Worm (Caenorhabditis elegans) whole organism, L1 larva: ENCODE results near the gene F25A2.1.
A peak's percentile ranks its signal among the peaks of the same experiment; 100 is the strongest.

ENCODE experiments used
- C16A3.4 ChIP-seq: fragments of 150-350 bp; optimal IDR thresholded peaks from 2 replicates; lab custom pipeline; 2014; ENCODE audit warnings: missing biosample characterization, missing genetic modification characterization
- F16B12.6 ChIP-seq: fragments of 150-350 bp; optimal IDR thresholded peaks from 2 replicates; lab custom pipeline; 2014; ENCODE audit warnings: missing biosample characterization, missing genetic modification characterization
- aha-1 ChIP-seq: fragments of 150-350 bp; optimal IDR thresholded peaks from 2 replicates; lab custom pipeline; 2014; ENCODE audit warnings: missing biosample characterization, missing genetic modification characterization
- ama-1 ChIP-seq: fragments of 150-350 bp; optimal IDR thresholded peaks from 2 replicates; lab custom pipeline; 2014
- blmp-1 ChIP-seq: fragments of 150-350 bp; optimal IDR thresholded peaks from 2 replicates; lab custom pipeline; 2014; ENCODE audit warnings: missing biosample characterization, missing genetic modification characterization
- ceh-8 ChIP-seq: fragments of 200-800 bp; sonication (Bioruptor generic); optimal IDR thresholded peaks from 2 replicates; lab custom pipeline; 2018; ENCODE audit warnings: mild to moderate bottlenecking, missing genetic modification characterization, moderate library complexity, missing compliant biosample characterization
- ceh-82 ChIP-seq, 3 experiments: fragments of 150-350 bp in 1 of 3; sonication (generic microtip) in 2 of 3; optimal IDR thresholded peaks; 2 replicates each; lab custom pipeline; 2014 to 2017; ENCODE audit warnings: missing biosample characterization in 3 of 3, missing genetic modification characterization in 3 of 3
- ceh-88 ChIP-seq: fragments of 200-800 bp; sonication (Bioruptor generic); IDR thresholded peaks from 2 replicates; pipeline ENCODE4 v1.3.6; 2022; ENCODE audit warnings: missing genetic modification characterization, missing compliant biosample characterization
- ceh-90 ChIP-seq: sonication (generic microtip); optimal IDR thresholded peaks from 2 replicates; lab custom pipeline; 2016; ENCODE audit warnings: missing genetic modification characterization, missing compliant biosample characterization
- ces-1 ChIP-seq: fragments of 150-350 bp; optimal IDR thresholded peaks from 2 replicates; lab custom pipeline; 2014; ENCODE audit warnings: missing biosample characterization, missing genetic modification reagents, missing genetic modification characterization
- dsc-1 ChIP-seq: sonication (generic microtip); optimal IDR thresholded peaks from 2 replicates; lab custom pipeline; 2016; ENCODE audit warnings: mild to moderate bottlenecking, missing genetic modification characterization, missing compliant biosample characterization
- efl-1 ChIP-seq, 4 experiments: fragments of 150-350 bp; optimal IDR thresholded peaks in 3 of 4; peaks in 1 of 4; 1 replicate in 1 of 4; 2 replicates in 3 of 4; lab custom pipeline; 2014; ENCODE audit warnings: missing biosample characterization in 2 of 4, missing genetic modification characterization in 2 of 4, missing genetic modification reagents in 2 of 4
- efl-3 ChIP-seq: fragments of 200-800 bp; sonication (Bioruptor generic); optimal IDR thresholded peaks from 2 replicates; lab custom pipeline; 2018; ENCODE audit warnings: mild to moderate bottlenecking, missing genetic modification characterization, missing compliant biosample characterization
- egl-13 ChIP-seq: sonication (generic microtip); optimal IDR thresholded peaks from 2 replicates; lab custom pipeline; 2016; ENCODE audit warnings: missing genotype, missing genetic modification reagents, missing genetic modification characterization, missing compliant biosample characterization
- elt-2 ChIP-seq: sonication (generic microtip); optimal IDR thresholded peaks from 2 replicates; lab custom pipeline; 2016; ENCODE audit warnings: missing genetic modification characterization, mild to moderate bottlenecking, inconsistent platforms, missing compliant biosample characterization, missing genetic modification reagents
- ets-5 ChIP-seq: fragments of 200-800 bp; sonication (Bioruptor generic); IDR thresholded peaks from 2 replicates; pipeline ENCODE4 v1.3.6; 2022; ENCODE audit warnings: missing genetic modification characterization, missing compliant biosample characterization
- fkh-4 ChIP-seq: sonication (generic microtip); optimal IDR thresholded peaks from 2 replicates; lab custom pipeline; 2016; ENCODE audit warnings: missing compliant biosample characterization, missing genetic modification characterization, borderline replicate concordance
- hlh-4 ChIP-seq: sonication (generic microtip); optimal IDR thresholded peaks from 2 replicates; lab custom pipeline; 2016; ENCODE audit warnings: mild to moderate bottlenecking, missing genetic modification characterization, missing compliant biosample characterization
- hpl-2 ChIP-seq: fragments of 150-350 bp; optimal IDR thresholded peaks from 2 replicates; lab custom pipeline; 2014; ENCODE audit warnings: missing biosample characterization, missing genetic modification reagents, missing genetic modification characterization
- irx-1 ChIP-seq: sonication (generic microtip); optimal IDR thresholded peaks from 2 replicates; lab custom pipeline; 2016; ENCODE audit warnings: missing genetic modification characterization, missing compliant biosample characterization
- isw-1 ChIP-seq: fragments of 200-800 bp; sonication (Bioruptor generic); IDR thresholded peaks from 2 replicates; pipeline ENCODE4 v1.3.6; 2022; ENCODE audit warnings: missing genetic modification characterization, missing compliant biosample characterization
- lin-35 ChIP-seq, 2 experiments: fragments of 150-350 bp; optimal IDR thresholded peaks; 2 replicates each; lab custom pipeline; 2014; ENCODE audit warnings: missing biosample characterization in 2 of 2, missing genetic modification characterization in 2 of 2, missing genetic modification reagents in 2 of 2
- lir-3 ChIP-seq: sonication (generic microtip); optimal IDR thresholded peaks from 2 replicates; lab custom pipeline; 2016; ENCODE audit warnings: mild to moderate bottlenecking, missing genetic modification characterization, moderate library complexity, missing compliant biosample characterization; ENCODE audit not compliant: poor library complexity
- mab-9 ChIP-seq: fragments of 200-800 bp; sonication (Bioruptor generic); IDR thresholded peaks from 2 replicates; pipeline ENCODE4 v1.3.6; 2022; ENCODE audit warnings: missing genetic modification reagents, missing genetic modification characterization, missing compliant biosample characterization
- nhr-12 ChIP-seq: sonication (generic microtip); optimal IDR thresholded peaks from 2 replicates; lab custom pipeline; 2017; ENCODE audit warnings: missing biosample characterization, missing genetic modification characterization
- nhr-237 ChIP-seq: fragments of 150-350 bp; optimal IDR thresholded peaks from 2 replicates; lab custom pipeline; 2014; ENCODE audit warnings: missing biosample characterization, missing genetic modification characterization
- nhr-71 ChIP-seq: sonication (generic microtip); optimal IDR thresholded peaks from 2 replicates; lab custom pipeline; 2016; ENCODE audit warnings: mild to moderate bottlenecking, missing genetic modification characterization, moderate library complexity, missing compliant biosample characterization
- nhr-76 ChIP-seq: sonication (generic microtip); optimal IDR thresholded peaks from 2 replicates; lab custom pipeline; 2017; ENCODE audit warnings: missing biosample characterization, missing genetic modification characterization
- nhr-85 ChIP-seq: sonication (generic microtip); peaks from one replicate; lab custom pipeline; 2016; ENCODE audit warnings: missing genetic modification characterization, inconsistent platforms, missing compliant biosample characterization
- pqm-1 ChIP-seq: sonication (generic microtip); optimal IDR thresholded peaks from 3 replicates; lab custom pipeline; 2017; ENCODE audit warnings: missing biosample characterization, missing genetic modification characterization
- snpc-4 ChIP-seq: fragments of 150-350 bp; optimal IDR thresholded peaks from 2 replicates; lab custom pipeline; 2014; ENCODE audit warnings: missing biosample characterization, missing genetic modification characterization
- sox-4 ChIP-seq: sonication (generic microtip); optimal IDR thresholded peaks from 2 replicates; lab custom pipeline; 2016; ENCODE audit warnings: missing genetic modification characterization, missing compliant biosample characterization
- sup-37 ChIP-seq: fragments of 200-800 bp; sonication (Bioruptor generic); optimal IDR thresholded peaks from 2 replicates; lab custom pipeline; 2018; ENCODE audit warnings: mild to moderate bottlenecking, missing genetic modification characterization, missing compliant biosample characterization
- swsn-7 ChIP-seq: sonication (generic microtip); optimal IDR thresholded peaks from 2 replicates; lab custom pipeline; 2016; ENCODE audit warnings: missing genetic modification characterization, missing compliant biosample characterization
- tlp-1 ChIP-seq: fragments of 150-350 bp; optimal IDR thresholded peaks from 2 replicates; lab custom pipeline; 2014; ENCODE audit warnings: missing biosample characterization, missing genetic modification characterization
- unc-130 ChIP-seq: fragments of 150-350 bp; optimal IDR thresholded peaks from 2 replicates; lab custom pipeline; 2017; ENCODE audit warnings: missing biosample characterization, missing genetic modification characterization, inconsistent platforms
- unc-86 ChIP-seq: sonication (generic microtip); optimal IDR thresholded peaks from 2 replicates; lab custom pipeline; 2016; ENCODE audit warnings: missing genetic modification characterization, missing compliant biosample characterization
- zip-4 ChIP-seq: fragments of 200-800 bp; sonication (Bioruptor generic); optimal IDR thresholded peaks from 2 replicates; lab custom pipeline; 2018; ENCODE audit warnings: mild to moderate bottlenecking, missing genetic modification characterization, moderate library complexity, missing compliant biosample characterization
- ztf-4 ChIP-seq: fragments of 150-350 bp; optimal IDR thresholded peaks from 2 replicates; lab custom pipeline; 2014; ENCODE audit warnings: missing biosample characterization, missing genetic modification characterization

The F25A2.1 gene

ce11 chrV:1158247-1158646 is 21.1 kb upstream of the F25A2.1 start (continued):
- peak; percentile 69 for TF ChIP-seq ztf-4 (tag; lab: Kevin White, UChicago)
- no peak for TF ChIP-seq ceh-82 (tag; optimal IDR thresholded peaks at IDR 0.05; lab: Kevin White, UChicago)

- no peak for TF ChIP-seq unc-86 (tag; lab: Kevin White, UChicago)
These were observed 18.7 kb upstream of the F25A2.1 start for ce11 chrV:1160716-1161115.

ce11 chrV:1164196-1164691 is 15.1 kb upstream of the F25A2.1 start, which contains the start of gene T21H3.5:
TSS of gene T21H3.5 (minus strand) at chrV:1164293.
- TF ChIP-seq tlp-1 (no peak), lir-3 (no peak), blmp-1 (tag; lab: Kevin White, UChicago) (peak; percentile 33), nhr-76 (no peak), sox-4 (tag; lab: Kevin White, UChicago) (no peak), sup-37 (GFP tag; lab: Kevin White, UChicago) (no peak)

ce11 chrV:1165090-1165761 is 14.2 kb upstream of the F25A2.1 start, which contains the start of gene ptr-16:
TSS of gene ptr-16 (plus strand) at chrV:1165711.
- TF ChIP-seq ces-1 (no peak), F16B12.6 (tag; lab: Kevin White, UChicago) (no peak), hlh-4 (no peak), nhr-76 (no peak), nhr-85 (tag; lab: Kevin White, UChicago) (no peak), pqm-1 (no peak), aha-1 (tag; lab: Kevin White, UChicago) (no peak), ceh-88 (GFP tag; lab: Robert Waterston, UW) (no peak), lin-35 (GFP tag; optimal IDR thresholded peaks at IDR 0.05; lab: Kevin White, UChicago) (no peak)

ce11 chrV:1170591-1170990 is 8.8 kb upstream of the F25A2.1 start:
- no peak for TF ChIP-seq fkh-4
- TF ChIP-seq ama-1 (lab: Kevin White, UChicago) = no peak
- no peak for TF ChIP-seq zip-4 (GFP tag; lab: Kevin White, UChicago)

- TF ChIP-seq swsn-7 = no peak
- TF ChIP-seq lin-35 (GFP tag; optimal IDR thresholded peaks at IDR 0.05; lab: Kevin White, UChicago) = peak in 1 of 2 experiments; percentile 17
- TF ChIP-seq elt-2 (tag; lab: Kevin White, UChicago) = peak; percentile 74
- TF ChIP-seq efl-1 (optimal IDR thresholded peaks at IDR 0.05; lab: Kevin White, UChicago) = no peak
- TF ChIP-seq efl-1 (GFP tag; optimal IDR thresholded peaks at IDR 0.05 in 1 of 2; lab: Kevin White, UChicago) = peak in 1 of 2 experiments; percentile 26
- no peak for TF ChIP-seq mab-9 (GFP tag; lab: Robert Waterston, UW)
- TF ChIP-seq pqm-1 = peak; percentile 31
- TF ChIP-seq tlp-1 = peak; percentile 31
- no peak for TF ChIP-seq sup-37 (GFP tag; lab: Kevin White, UChicago)
These were observed 3.0 kb upstream of the F25A2.1 start, which contains the start of gene T21H3.1 for ce11 chrV:1176277-1176839. TSS of gene T21H3.1 (plus strand) at chrV:1176724.

ce11 chrV:1195995-1196394 is 16.6 kb downstream of the F25A2.1 start, which contains the start of the genes wrb-1 and Y50D4A.4:
TSS of gene wrb-1 (plus strand) at chrV:1196072.
TSS of gene Y50D4A.4 (minus strand) at chrV:1196127.
- TF ChIP-seq ceh-8 (GFP tag; lab: Kevin White, UChicago) (no peak), nhr-237 (tag; lab: Kevin White, UChicago) (no peak), hpl-2 (GFP tag; lab: Kevin White, UChicago) (no peak), lin-35 (GFP tag; optimal IDR thresholded peaks at IDR 0.05; lab: Kevin White, UChicago) (peak; percentile 80 to 82), isw-1 (peak; percentile 52), nhr-71 (tag; lab: Kevin White, UChicago) (peak; percentile 79), dsc-1 (tag; lab: Kevin White, UChicago) (peak; percentile 75), zip-4 (GFP tag; lab: Kevin White, UChicago) (no peak), egl-13 (peak; percentile 64), F16B12.6 (tag; lab: Kevin White, UChicago) (peak; percentile 93), ceh-88 (GFP tag; lab: Robert Waterston, UW) (no peak), irx-1 (peak; percentile 56), fkh-4 (no peak), unc-130 (peak; percentile 95), snpc-4 (tag; lab: Kevin White, UChicago) (peak; percentile 73), ets-5 (GFP tag; lab: Robert Waterston, UW) (no peak), C16A3.4 (tag; lab: Kevin White, UChicago) (peak; percentile 69), efl-1 (optimal IDR thresholded peaks at IDR 0.05; lab: Kevin White, UChicago) (peak; percentile 57 to 79), efl-1 (GFP tag; optimal IDR thresholded peaks at IDR 0.05 in 1 of 2; lab: Kevin White, UChicago) (peak; percentile 81 to 96), efl-3 (GFP tag; lab: Kevin White, UChicago) (no peak), ceh-90 (tag; lab: Kevin White, UChicago) (peak; percentile 17), nhr-12 (tag; lab: Kevin White, UChicago) (no peak)
